In genomic region chr3R:5097175-5097574, dm6 we compare ENCODE assay signal across 1 fruit fly cellular context.
TF ChIP-seq lines count a peak whose summit lies in the region.

No protein-coding gene starts in this region.

TF ChIP-seq in whole organism, embryonic, 481 proteins besides CTCF, POLR2A, EP300 and RAD21 (continued from another document):
- no peak for TF ChIP-seq schlank (tag; optimal IDR thresholded peaks at IDR 0.05; lab: Kevin White, UChicago)
- peak; percentile 9 for TF ChIP-seq sens (GFP tag; lab: Kevin White, UChicago)
- no peak for TF ChIP-seq Hand (GFP tag; optimal IDR thresholded peaks at IDR 0.05; lab: Kevin White, UChicago)
- TF ChIP-seq Max (GFP tag; optimal IDR thresholded peaks at IDR 0.05; lab: Kevin White, UChicago), result no peak
